Worm (Caenorhabditis elegans) whole organism, midembryonic: ENCODE results near the gene T04B2.8.

Source experiments
- T22C8.4 ChIP-seq: fragments of 200-800 bp; sonication (Bioruptor generic); IDR thresholded peaks from 2 replicates; pipeline ENCODE4 v1.3.6; 2022; ENCODE audit warnings: missing genetic modification characterization, missing compliant biosample characterization
- klf-2 ChIP-seq: fragments of 200-800 bp; sonication (Bioruptor generic); conservative IDR thresholded peaks from 2 replicates; pipeline ENCODE4 v1.3.6; 2022; ENCODE audit warnings: missing genetic modification reagents, missing genetic modification characterization, missing compliant biosample characterization

DNA sequence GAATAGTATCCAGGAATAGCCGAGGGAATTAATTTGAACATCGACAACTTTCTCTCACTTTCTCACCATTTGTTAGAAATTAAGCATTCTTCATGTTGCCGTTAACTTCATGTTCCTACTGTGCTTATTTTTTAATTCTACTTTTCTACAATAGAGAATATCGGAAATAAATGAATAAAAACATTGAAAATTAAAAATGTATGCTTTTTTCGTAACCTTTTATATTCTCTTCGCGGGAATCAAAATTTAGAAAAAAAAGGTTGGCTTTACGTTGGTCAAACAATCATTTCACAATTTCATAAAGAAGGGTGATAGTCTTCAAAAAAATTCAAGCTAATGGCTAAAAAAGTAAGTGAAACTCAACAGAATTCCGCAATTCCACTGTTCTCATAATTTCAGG lies 24.9 kb upstream of the T04B2.8 start, which contains the start of gene W01B6.5:
- TF ChIP-seq klf-2 (GFP tag; lab: Robert Waterston, UW) (no peak), T22C8.4 (GFP tag; lab: Robert Waterston, UW) (no peak)
